Fruit fly (Drosophila melanogaster): ENCODE results near the gene Aven.

Gene Aven

dm6 chrX:12653574-12653973, 24.1 kb upstream of the Aven start, which contains the start of gene CkIalpha (continued):
- TF ChIP-seq Stat92E (GFP tag; optimal IDR thresholded peaks at IDR 0.05) (no peak), CG32767 (GFP tag; IDR thresholded peaks at IDR 0.05) (no peak; the same call in 1 of the 2 replicates), vvl (GFP tag; IDR thresholded peaks at IDR 0.05) (peak; percentile 78), CG17912 (GFP tag; optimal IDR thresholded peaks at IDR 0.05) (peak; percentile 68), tin (GFP tag; optimal IDR thresholded peaks at IDR 0.05) (peak; percentile 52), CG10565 (GFP tag; optimal IDR thresholded peaks at IDR 0.05) (no peak), CG10979 (tag; optimal IDR thresholded peaks at IDR 0.05) (no peak), her (GFP tag; optimal IDR thresholded peaks at IDR 0.05) (peak; percentile 70), CG7271 (tag; optimal IDR thresholded peaks at IDR 0.05) (no peak), nerfin-2 (GFP tag; IDR thresholded peaks at IDR 0.05; ENCODE audit: partially characterized antibody) (peak; percentile 95), CkIIα-i1 (GFP tag; IDR thresholded peaks at IDR 0.05) (no peak), pho (GFP tag; optimal IDR thresholded peaks at IDR 0.05) (peak; percentile 78), sim (GFP tag; IDR thresholded peaks at IDR 0.05) (no peak), CG2889 (GFP tag; IDR thresholded peaks at IDR 0.05) (no peak), ssp (GFP tag; IDR thresholded peaks at IDR 0.05) (no peak; the same call in 1 of the 2 replicates), CG3847 (GFP tag; IDR thresholded peaks at IDR 0.05) (peak; percentile 86), Dad (GFP tag; optimal IDR thresholded peaks at IDR 0.05) (peak; percentile 11), nau (GFP tag; optimal IDR thresholded peaks at IDR 0.05) (no peak), HmgZ (tag; optimal IDR thresholded peaks at IDR 0.05) (peak; percentile 88), CG12744 (GFP tag; optimal IDR thresholded peaks at IDR 0.05) (no peak), CG10431 (GFP tag; optimal IDR thresholded peaks at IDR 0.05) (no peak), CG14965 (GFP tag; optimal IDR thresholded peaks at IDR 0.05; ENCODE audit: borderline replicate concordance) (no peak), lbe (GFP tag; optimal IDR thresholded peaks at IDR 0.05) (peak; percentile 72), CG6791 (GFP tag; IDR thresholded peaks at IDR 0.05; ENCODE audit: partially characterized antibody) (peak; percentile 98), Ada2b (GFP tag; IDR thresholded peaks at IDR 0.05) (no peak), CG13624 (GFP tag; optimal IDR thresholded peaks at IDR 0.05) (peak; percentile 60), shn (GFP tag; optimal IDR thresholded peaks at IDR 0.05) (peak; percentile 60), CG9932 (GFP tag; IDR thresholded peaks at IDR 0.05) (peak; percentile 92), sima (GFP tag; optimal IDR thresholded peaks at IDR 0.05) (no peak), Xbp1 (GFP tag; optimal IDR thresholded peaks at IDR 0.05) (peak; percentile 64), CG15601 (tag; optimal IDR thresholded peaks at IDR 0.05) (peak; percentile 75), CG1602 (GFP tag; optimal IDR thresholded peaks at IDR 0.05) (peak; percentile 22), bbx (GFP tag; IDR thresholded peaks at IDR 0.05; ENCODE audit: partially characterized antibody) (peak; percentile 99), rib (GFP tag; IDR thresholded peaks at IDR 0.05) (peak; percentile 75), CG4617 (GFP tag; optimal IDR thresholded peaks at IDR 0.05; ENCODE audit: borderline replicate concordance) (peak; percentile 66), CG17568 (GFP tag; optimal IDR thresholded peaks at IDR 0.05) (no peak), BEAF-32 (GFP tag; optimal IDR thresholded peaks at IDR 0.05) (peak; percentile 98), CHES-1-like (GFP tag; optimal IDR thresholded peaks at IDR 0.05) (peak; percentile 71), fd102C (GFP tag; optimal IDR thresholded peaks at IDR 0.05) (no peak), CG7357 (GFP tag; IDR thresholded peaks at IDR 0.05) (no peak), CG13123 (GFP tag; optimal IDR thresholded peaks at IDR 0.05) (no peak), Camta (GFP tag; optimal IDR thresholded peaks at IDR 0.05) (no peak), Adf1 (GFP tag; IDR thresholded peaks at IDR 0.05) (peak; percentile 20; the same call in 1 of the 2 replicates), Tbp (GFP tag; optimal IDR thresholded peaks at IDR 0.05) (no peak), PHDP (tag; optimal IDR thresholded peaks at IDR 0.05) (no peak), inv (GFP tag; IDR thresholded peaks at IDR 0.05; ENCODE audit: partially characterized antibody) (peak; percentile 98), CG8388 (GFP tag; optimal IDR thresholded peaks at IDR 0.05) (no peak), prd (optimal IDR thresholded peaks at IDR 0.05) (no peak), prd (GFP tag; IDR thresholded peaks at IDR 0.05) (peak; percentile 37; the same call in 1 of the 3 replicates), CG42726 (GFP tag; IDR thresholded peaks at IDR 0.05; ENCODE audit: partially characterized antibody) (peak; percentile 99), E2f2 (GFP tag; IDR thresholded peaks at IDR 0.05) (peak; percentile 97)
